Worm (Caenorhabditis elegans) whole organism, young adult: Measurements from ENCODE around the gene F49H12.4.

ENCODE experiments used
- B0019.2 ChIP-seq: fragments of 200-800 bp; sonication (Bioruptor generic); conservative IDR thresholded peaks from 2 replicates; pipeline ENCODE4 v1.3.6; 2022; ENCODE audit warnings: missing genetic modification reagents, missing genetic modification characterization, missing compliant biosample characterization
- D2030.7 ChIP-seq: fragments of 200-800 bp; sonication (Bioruptor generic); IDR thresholded peaks from 2 replicates; pipeline ENCODE4 v1.3.6; 2022; ENCODE audit warnings: missing genetic modification reagents, missing genetic modification characterization, missing compliant biosample characterization
- F33H1.4 ChIP-seq: fragments of 200-800 bp; sonication (Bioruptor generic); IDR thresholded peaks from 2 replicates; pipeline ENCODE4 v1.3.6; 2022; ENCODE audit warnings: missing genetic modification reagents, missing genetic modification characterization, missing compliant biosample characterization
- F37B4.10 ChIP-seq: fragments of 200-800 bp; sonication (Bioruptor generic); IDR thresholded peaks from 2 replicates; pipeline ENCODE4 v1.3.6; 2022; ENCODE audit warnings: missing genetic modification characterization, missing compliant biosample characterization
- K11D2.4 ChIP-seq: fragments of 200-800 bp; sonication (Bioruptor generic); IDR thresholded peaks from 2 replicates; pipeline ENCODE4 v1.3.6; 2022; ENCODE audit warnings: missing genetic modification reagents, missing genetic modification characterization, missing compliant biosample characterization
- Y53F4B.3 ChIP-seq: fragments of 200-800 bp; sonication (Bioruptor generic); IDR thresholded peaks from 2 replicates; pipeline ENCODE4 v1.3.6; 2022; ENCODE audit warnings: missing genetic modification reagents, missing genetic modification characterization, missing compliant biosample characterization
- Y53G8AR.9 ChIP-seq: fragments of 200-800 bp; sonication (Bioruptor generic); conservative IDR thresholded peaks from 2 replicates; pipeline ENCODE4 v1.3.6; 2022; ENCODE audit warnings: missing genetic modification reagents, missing genetic modification characterization, missing compliant biosample characterization
- Y56A3A.18 ChIP-seq: fragments of 200-800 bp; sonication (Bioruptor generic); IDR thresholded peaks from 2 replicates; pipeline ENCODE4 v1.3.6; 2022; ENCODE audit warnings: missing genetic modification reagents, missing genetic modification characterization, missing compliant biosample characterization
- Y67H2A.10 ChIP-seq: fragments of 200-800 bp; sonication (Bioruptor generic); conservative IDR thresholded peaks from 2 replicates; pipeline ENCODE4 v1.3.6; 2022; ENCODE audit warnings: missing genetic modification reagents, missing genetic modification characterization, missing compliant biosample characterization
- aptf-2 ChIP-seq: fragments of 200-800 bp; sonication (Bioruptor generic); conservative IDR thresholded peaks from 2 replicates; pipeline ENCODE4 v1.3.6; 2022; ENCODE audit warnings: missing genetic modification reagents, missing genetic modification characterization, missing compliant biosample characterization
- aptf-3 ChIP-seq: fragments of 200-800 bp; sonication (Bioruptor generic); IDR thresholded peaks from 2 replicates; pipeline ENCODE4 v1.3.6; 2022; ENCODE audit warnings: missing genetic modification characterization, missing compliant biosample characterization
- attf-6 ChIP-seq: fragments of 200-800 bp; sonication (Bioruptor generic); IDR thresholded peaks from 2 replicates; pipeline ENCODE4 v1.3.6; 2022; ENCODE audit warnings: missing genetic modification reagents, missing genetic modification characterization, missing compliant biosample characterization
- bed-1 ChIP-seq: fragments of 200-800 bp; sonication (Bioruptor generic); IDR thresholded peaks from 2 replicates; pipeline ENCODE4 v1.3.6; 2022; ENCODE audit warnings: missing genetic modification reagents, missing genetic modification characterization, missing compliant biosample characterization
- bed-2 ChIP-seq: fragments of 200-800 bp; sonication (Bioruptor generic); IDR thresholded peaks from 2 replicates; pipeline ENCODE4 v1.3.6; 2022; ENCODE audit warnings: missing genetic modification reagents, missing genetic modification characterization, missing compliant biosample characterization
- cebp-2 ChIP-seq: fragments of 200-800 bp; sonication (Bioruptor generic); IDR thresholded peaks from 2 replicates; pipeline ENCODE4 v1.3.6; 2022; ENCODE audit warnings: missing genetic modification characterization, missing compliant biosample characterization
- ceh-100 ChIP-seq: fragments of 200-800 bp; sonication (Bioruptor generic); IDR thresholded peaks from 2 replicates; pipeline ENCODE4 v1.3.6; 2022; ENCODE audit warnings: missing genetic modification reagents, missing genetic modification characterization, missing compliant biosample characterization
- ceh-40 ChIP-seq: fragments of 200-800 bp; sonication (Bioruptor generic); IDR thresholded peaks from 2 replicates; pipeline ENCODE4 v1.3.6; 2022; ENCODE audit warnings: missing genetic modification characterization, missing compliant biosample characterization
- ceh-58 ChIP-seq: fragments of 200-800 bp; sonication (Bioruptor generic); IDR thresholded peaks from 2 replicates; pipeline ENCODE4 v1.3.6; 2022; ENCODE audit warnings: missing genetic modification characterization, missing compliant biosample characterization
- ceh-91 ChIP-seq: fragments of 200-800 bp; sonication (Bioruptor generic); IDR thresholded peaks from 2 replicates; pipeline ENCODE4 v1.3.6; 2022; ENCODE audit warnings: missing genetic modification reagents, missing genetic modification characterization, missing compliant biosample characterization
- dox-1 ChIP-seq: fragments of 200-800 bp; sonication (Bioruptor generic); IDR thresholded peaks from 2 replicates; pipeline ENCODE4 v1.3.6; 2022; ENCODE audit warnings: missing genetic modification reagents, missing genetic modification characterization, missing compliant biosample characterization
- egl-18 ChIP-seq: fragments of 200-800 bp; sonication (Bioruptor generic); IDR thresholded peaks from 2 replicates; pipeline ENCODE4 v1.3.6; 2022; ENCODE audit warnings: missing genetic modification reagents, missing genetic modification characterization, missing compliant biosample characterization
- egl-44 ChIP-seq: fragments of 200-800 bp; sonication (Bioruptor generic); IDR thresholded peaks from 2 replicates; pipeline ENCODE4 v1.3.6; 2022; ENCODE audit warnings: missing genetic modification reagents, missing genetic modification characterization, missing compliant biosample characterization
- egrh-3 ChIP-seq: fragments of 200-800 bp; sonication (Bioruptor generic); IDR thresholded peaks from 2 replicates; pipeline ENCODE4 v1.3.6; 2022; ENCODE audit warnings: missing genetic modification reagents, missing genetic modification characterization, missing compliant biosample characterization
- ekl-4 ChIP-seq: fragments of 200-800 bp; sonication (Bioruptor generic); IDR thresholded peaks from 2 replicates; pipeline ENCODE4 v1.3.6; 2022; ENCODE audit warnings: missing genetic modification reagents, missing genetic modification characterization, missing compliant biosample characterization
- hmg-20 ChIP-seq: fragments of 200-800 bp; sonication (Bioruptor generic); IDR thresholded peaks from 2 replicates; pipeline ENCODE4 v1.3.6; 2022; ENCODE audit warnings: missing genetic modification reagents, missing genetic modification characterization, missing compliant biosample characterization
- hsf-1 ChIP-seq: fragments of 200-800 bp; sonication (Bioruptor generic); IDR thresholded peaks from 2 replicates; pipeline ENCODE4 v1.3.6; 2022; ENCODE audit warnings: missing genetic modification reagents, missing genetic modification characterization, missing compliant biosample characterization
- let-526 ChIP-seq: fragments of 200-800 bp; sonication (Bioruptor generic); IDR thresholded peaks from 2 replicates; pipeline ENCODE4 v1.3.6; 2022; ENCODE audit warnings: missing genetic modification reagents, missing genetic modification characterization, missing compliant biosample characterization
- lin-26 ChIP-seq: fragments of 200-800 bp; sonication (Bioruptor generic); IDR thresholded peaks from 2 replicates; pipeline ENCODE4 v1.3.6; 2022; ENCODE audit warnings: missing genetic modification reagents, missing genetic modification characterization, missing compliant biosample characterization
- madf-3 ChIP-seq: fragments of 200-800 bp; sonication (Bioruptor generic); IDR thresholded peaks from 2 replicates; pipeline ENCODE4 v1.3.6; 2022; ENCODE audit warnings: missing genetic modification reagents, missing genetic modification characterization, missing compliant biosample characterization
- madf-8 ChIP-seq: fragments of 200-800 bp; sonication (Bioruptor generic); conservative IDR thresholded peaks from 2 replicates; pipeline ENCODE4 v1.3.6; 2022; ENCODE audit warnings: missing genetic modification reagents, missing genetic modification characterization, missing compliant biosample characterization
- mcd-1 ChIP-seq: fragments of 200-800 bp; sonication (Bioruptor generic); IDR thresholded peaks from 2 replicates; pipeline ENCODE4 v1.3.6; 2022; ENCODE audit warnings: missing genetic modification reagents, missing genetic modification characterization, missing compliant biosample characterization
- mel-28 ChIP-seq: sonication (generic microtip); optimal IDR thresholded peaks from 2 replicates; lab custom pipeline; 2016; ENCODE audit warnings: borderline replicate concordance, mild to moderate bottlenecking, missing genetic modification characterization, missing compliant biosample characterization
- nfyb-1 ChIP-seq: fragments of 200-800 bp; sonication (Bioruptor generic); IDR thresholded peaks from 2 replicates; pipeline ENCODE4 v1.3.6; 2022; ENCODE audit warnings: missing genetic modification reagents, missing genetic modification characterization, missing compliant biosample characterization
- nhr-120 ChIP-seq: fragments of 200-800 bp; sonication (Bioruptor generic); IDR thresholded peaks from 2 replicates; pipeline ENCODE4 v1.3.6; 2022; ENCODE audit warnings: missing genetic modification characterization, missing compliant biosample characterization
- rcor-1 ChIP-seq: fragments of 200-800 bp; sonication (Bioruptor generic); IDR thresholded peaks from 2 replicates; pipeline ENCODE4 v1.3.6; 2022; ENCODE audit warnings: missing genetic modification reagents, missing genetic modification characterization, missing compliant biosample characterization
- ztf-25 ChIP-seq: fragments of 200-800 bp; sonication (Bioruptor generic); IDR thresholded peaks from 2 replicates; pipeline ENCODE4 v1.3.6; 2022; ENCODE audit warnings: missing genetic modification reagents, missing genetic modification characterization, missing compliant biosample characterization
- ztf-6 ChIP-seq: fragments of 200-800 bp; sonication (Bioruptor generic); IDR thresholded peaks from 2 replicates; pipeline ENCODE4 v1.3.6; 2022; ENCODE audit warnings: missing genetic modification reagents, missing genetic modification characterization, missing compliant biosample characterization

The F49H12.4 gene

DNA sequence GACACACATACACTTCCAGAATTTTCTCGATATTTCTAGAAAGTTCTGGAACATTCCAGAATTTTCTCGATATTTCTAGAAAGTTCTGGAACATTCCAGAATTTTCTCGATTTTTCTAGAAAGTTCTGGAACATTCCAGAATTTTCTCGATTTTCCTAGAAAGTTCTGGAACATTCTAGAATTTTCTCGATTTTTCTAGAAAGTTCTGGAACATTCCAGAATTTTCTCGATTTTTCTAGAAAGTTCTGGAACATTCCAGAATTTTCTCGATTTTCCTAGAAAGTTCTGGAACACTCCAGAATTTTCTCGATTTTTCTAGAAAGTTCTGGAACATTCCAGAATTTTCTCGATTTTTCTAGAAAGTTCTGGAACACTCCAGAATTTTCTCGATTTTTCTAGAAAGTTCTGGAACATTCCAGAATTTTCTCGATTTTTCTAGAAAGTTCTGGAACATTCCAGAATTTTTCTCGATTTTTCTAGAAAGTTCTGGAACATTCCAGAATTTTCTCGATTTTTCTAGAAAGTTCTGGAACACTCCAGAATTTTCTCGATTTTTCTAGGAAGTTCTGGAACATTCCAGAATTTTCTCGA, 21.7 kb upstream of the F49H12.4 start (continued):
- peak; percentile 91; the same call in 1 of the 2 replicates for TF ChIP-seq Y56A3A.18
- peak; percentile 2; the same call in 1 of the 2 replicates for TF ChIP-seq hmg-20
- TF ChIP-seq ztf-6 (GFP tag; lab: Robert Waterston, UW): peak; percentile 92
- peak; percentile 83 for TF ChIP-seq aptf-2 (GFP tag; lab: Robert Waterston, UW)
- TF ChIP-seq Y67H2A.10 (GFP tag; lab: Robert Waterston, UW): peak; percentile 89
- TF ChIP-seq bed-1 (GFP tag; lab: Robert Waterston, UW): peak; percentile 89; the same call in 1 of the 2 replicates
- peak; percentile 96 for TF ChIP-seq ceh-40
- peak; percentile 87 for TF ChIP-seq ceh-100 (GFP tag; lab: Robert Waterston, UW)
- TF ChIP-seq ekl-4 (GFP tag; lab: Robert Waterston, UW): peak; percentile 98
- TF ChIP-seq B0019.2 (GFP tag; lab: Robert Waterston, UW): peak; percentile 93
- 0 out of 2 replicates have a peak, but pooled peaks have one; percentile 8 for TF ChIP-seq madf-8 (GFP tag; lab: Robert Waterston, UW)
- peak; percentile 100 for TF ChIP-seq hsf-1 (GFP tag; lab: Robert Waterston, UW)
- peak; percentile 97 for TF ChIP-seq Y53F4B.3 (GFP tag; lab: Robert Waterston, UW)
- peak; percentile 100 for TF ChIP-seq dox-1 (GFP tag; lab: Robert Waterston, UW)
- peak; percentile 96 for TF ChIP-seq egl-18 (GFP tag; lab: Robert Waterston, UW)
- peak; percentile 95 for TF ChIP-seq madf-3 (GFP tag; lab: Robert Waterston, UW)
- TF ChIP-seq ceh-58 (GFP tag; lab: Robert Waterston, UW): peak; percentile 98; the same call in 1 of the 2 replicates
- TF ChIP-seq let-526: peak; percentile 93
- peak; percentile 98; the same call in 1 of the 2 replicates for TF ChIP-seq ztf-25
- peak; percentile 61; the same call in 1 of the 2 replicates for TF ChIP-seq mcd-1 (GFP tag; lab: Robert Waterston, UW)
- peak; percentile 98 for TF ChIP-seq rcor-1 (GFP tag; lab: Robert Waterston, UW)
- peak; percentile 92 for TF ChIP-seq attf-6 (GFP tag; lab: Robert Waterston, UW)
- peak; percentile 97 for TF ChIP-seq egl-44 (GFP tag; lab: Robert Waterston, UW)
- peak; percentile 98 for TF ChIP-seq D2030.7
- peak; percentile 96 for TF ChIP-seq nfyb-1
- peak; percentile 77 for TF ChIP-seq ceh-91 (GFP tag; lab: Robert Waterston, UW)
- TF ChIP-seq F33H1.4: peak; percentile 62
- TF ChIP-seq aptf-3 (GFP tag; lab: Robert Waterston, UW): peak; percentile 98

DNA sequence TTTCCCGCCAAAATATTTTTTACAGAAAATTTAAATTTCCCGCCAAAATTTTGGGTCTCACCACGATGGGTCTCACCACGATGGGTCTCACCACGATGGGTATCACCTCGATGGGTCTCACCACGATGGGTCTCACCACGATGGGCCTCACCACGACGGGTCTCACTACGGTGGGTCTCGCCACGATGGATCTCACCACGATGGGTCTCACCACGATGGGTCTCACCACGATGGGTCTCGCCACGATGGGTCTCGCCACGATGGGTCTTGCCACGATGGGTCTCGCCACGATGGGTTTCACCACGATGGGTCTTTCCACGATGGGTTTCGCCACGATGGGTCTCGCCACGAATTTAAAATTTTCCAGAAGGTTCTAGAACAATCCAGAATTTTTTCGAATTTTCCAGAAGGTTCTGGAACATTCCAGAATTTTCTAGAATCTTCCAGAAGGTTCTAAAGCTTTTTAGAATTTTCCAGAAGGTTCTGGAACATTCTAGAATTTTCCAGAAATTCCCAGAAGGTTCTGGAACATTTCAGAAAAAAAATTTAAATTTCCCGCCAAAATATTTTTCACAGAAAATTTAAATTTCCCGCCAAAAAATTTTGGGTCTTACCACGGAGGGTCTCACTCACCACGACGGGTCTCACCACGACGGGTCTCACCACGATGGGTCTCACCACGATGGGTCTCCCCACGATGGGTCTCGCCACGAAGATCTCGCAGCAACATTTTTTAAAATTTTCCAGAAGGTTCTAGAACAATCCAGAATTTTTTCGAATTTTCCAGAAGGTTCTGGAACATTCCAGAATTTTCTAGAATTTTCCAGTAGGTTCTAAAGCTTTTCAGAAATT, 20.9 kb upstream of the F49H12.4 start:
- peak; percentile 48; the same call in 1 of the 2 replicates for TF ChIP-seq nfyb-1
- peak; percentile 20; the same call in 1 of the 2 replicates for TF ChIP-seq K11D2.4
- TF ChIP-seq madf-3 (GFP tag; lab: Robert Waterston, UW): peak; percentile 53; the same call in 1 of the 2 replicates
- peak; percentile 76; the same call in 1 of the 2 replicates for TF ChIP-seq Y56A3A.18
- peak; percentile 79 for TF ChIP-seq dox-1 (GFP tag; lab: Robert Waterston, UW)
- TF ChIP-seq F37B4.10 (GFP tag; lab: Robert Waterston, UW): 0 out of 2 replicates have a peak, but pooled peaks have one; percentile 32
- peak; percentile 52; the same call in 1 of the 2 replicates for TF ChIP-seq egrh-3 (GFP tag; lab: Robert Waterston, UW)
- TF ChIP-seq lin-26: peak; percentile 51; the same call in 1 of the 2 replicates
- 0 out of 2 replicates have a peak, but pooled peaks have one; percentile 2 for TF ChIP-seq ceh-40
- 0 out of 2 replicates have a peak, but pooled peaks have one; percentile 42 for TF ChIP-seq Y53G8AR.9
- peak; percentile 97 for TF ChIP-seq hsf-1 (GFP tag; lab: Robert Waterston, UW)
- peak; percentile 57; the same call in 1 of the 2 replicates for TF ChIP-seq ekl-4 (GFP tag; lab: Robert Waterston, UW)
- TF ChIP-seq bed-2 (GFP tag; lab: Robert Waterston, UW): peak; percentile 52; the same call in 1 of the 2 replicates
- TF ChIP-seq F33H1.4: peak; percentile 47
- 0 out of 2 replicates have a peak, but pooled peaks have one; percentile 46 for TF ChIP-seq cebp-2 (GFP tag; lab: Robert Waterston, UW)
- peak; percentile 93; the same call in 1 of the 2 replicates for TF ChIP-seq nhr-120 (GFP tag; lab: Robert Waterston, UW)
- peak; percentile 5 for TF ChIP-seq mel-28 (tag; lab: Kevin White, UChicago)
- TF ChIP-seq bed-1 (GFP tag; lab: Robert Waterston, UW): peak; percentile 38; the same call in 1 of the 2 replicates
- peak; percentile 52 for TF ChIP-seq ceh-100 (GFP tag; lab: Robert Waterston, UW)
